5 worm cellular contexts compared by ENCODE assay signal in genomic region chrX:15375299-15375698, ce11.
A peak's percentile ranks its signal among the peaks of the same experiment; 100 is the strongest.
TF ChIP-seq lines count a peak whose summit lies in the region.

No protein-coding gene starts in this region.

TF ChIP-seq in whole organism, L1 larva, 84 proteins besides CTCF, POLR2A, EP300 and RAD21:
- TF ChIP-seq blmp-1 (tag; optimal IDR thresholded peaks at IDR 0.05; lab: Kevin White, UChicago) (peak; percentile 92), egl-27 (tag; optimal IDR thresholded peaks at IDR 0.05; lab: Kevin White, UChicago) (no peak), elt-3 (tag; optimal IDR thresholded peaks at IDR 0.05; lab: Kevin White, UChicago) (peak in 5 of 6 experiments; percentile 65 to 91 (median 81)), vab-15 (tag; optimal IDR thresholded peaks at IDR 0.05; lab: Kevin White, UChicago) (no peak), lin-14 (GFP tag; optimal IDR thresholded peaks at IDR 0.05; lab: Kevin White, UChicago) (peak; percentile 37), nhr-20 (tag; optimal IDR thresholded peaks at IDR 0.05; lab: Kevin White, UChicago) (peak; percentile 32), nhr-85 (tag; lab: Kevin White, UChicago) (peak; percentile 53)

TF ChIP-seq in whole organism, L2 larva, 48 proteins besides CTCF, POLR2A, EP300 and RAD21:
- TF ChIP-seq egl-27 (tag; optimal IDR thresholded peaks at IDR 0.05; lab: Kevin White, UChicago) (peak; percentile 63), blmp-1 (tag; optimal IDR thresholded peaks at IDR 0.05; lab: Kevin White, UChicago; ENCODE audit: insufficient read depth) (peak; percentile 59), fos-1 (tag; optimal IDR thresholded peaks at IDR 0.05; lab: Kevin White, UChicago) (peak; percentile 61), gmeb-1 (tag; optimal IDR thresholded peaks at IDR 0.05; lab: Kevin White, UChicago) (no peak), nhr-12 (tag; optimal IDR thresholded peaks at IDR 0.05; lab: Kevin White, UChicago) (no peak), nhr-21 (tag; optimal IDR thresholded peaks at IDR 0.05; lab: Kevin White, UChicago) (peak; percentile 46), sma-9 (GFP tag; optimal IDR thresholded peaks at IDR 0.05; lab: Kevin White, UChicago) (peak; percentile 72), sma-9 (tag; optimal IDR thresholded peaks at IDR 0.05; lab: Kevin White, UChicago) (no peak)

TF ChIP-seq in whole organism, L3 larva, 47 proteins besides CTCF, POLR2A, EP300 and RAD21:
- TF ChIP-seq nhr-23 (tag; optimal IDR thresholded peaks at IDR 0.05; lab: Kevin White, UChicago) (peak; percentile 79), zag-1 (tag; optimal IDR thresholded peaks at IDR 0.05; lab: Kevin White, UChicago) (no peak), elt-3 (tag; optimal IDR thresholded peaks at IDR 0.05; lab: Kevin White, UChicago) (peak; percentile 72 to 97 (median 76)), nfya-1 (tag; optimal IDR thresholded peaks at IDR 0.05; lab: Kevin White, UChicago; ENCODE audit: insufficient read depth) (peak; percentile 24), nhr-43 (tag; optimal IDR thresholded peaks at IDR 0.05; lab: Kevin White, UChicago; ENCODE audit: poor library complexity, severe bottlenecking) (peak; percentile 64), lin-15B (tag; optimal IDR thresholded peaks at IDR 0.05; lab: Kevin White, UChicago) (no peak), nhr-12 (tag; optimal IDR thresholded peaks at IDR 0.05; lab: Kevin White, UChicago) (no peak)

TF ChIP-seq in whole organism, L4 larva, 104 proteins besides CTCF, POLR2A, EP300 and RAD21 (continues in another document):
- TF ChIP-seq ctbp-1 (GFP tag; IDR thresholded peaks at IDR 0.05; lab: Robert Waterston, UW) (no peak), Y105C5A.15 (GFP tag; IDR thresholded peaks at IDR 0.05; lab: Robert Waterston, UW) (no peak), aly-2 (tag; optimal IDR thresholded peaks at IDR 0.05; lab: Kevin White, UChicago) (no peak), madf-5 (GFP tag; IDR thresholded peaks at IDR 0.05; lab: Robert Waterston, UW) (no peak), mes-2 (tag; optimal IDR thresholded peaks at IDR 0.05; lab: Kevin White, UChicago; ENCODE audit: poor library complexity, severe bottlenecking) (peak; percentile 7), snpc-1.2 (GFP tag; IDR thresholded peaks at IDR 0.05; lab: Robert Waterston, UW) (no peak), nhr-25 (tag; optimal IDR thresholded peaks at IDR 0.05; lab: Kevin White, UChicago; ENCODE audit: borderline replicate concordance, insufficient read depth) (no peak), dmd-6 (GFP tag; IDR thresholded peaks at IDR 0.05; lab: Robert Waterston, UW) (peak; percentile 24; the same call in 1 of the 2 replicates), madf-9 (GFP tag; conservative IDR thresholded peaks at IDR 0.05; lab: Robert Waterston, UW) (no peak), mxl-3 (GFP tag; optimal IDR thresholded peaks at IDR 0.05; lab: Kevin White, UChicago) (no peak), zip-11 (GFP tag; IDR thresholded peaks at IDR 0.05; lab: Robert Waterston, UW) (no peak), Y48G9A.11 (GFP tag; IDR thresholded peaks at IDR 0.05; lab: Robert Waterston, UW) (no peak), lin-15B (tag; optimal IDR thresholded peaks at IDR 0.05; lab: Kevin White, UChicago) (no peak), unc-130 (GFP tag; optimal IDR thresholded peaks at IDR 0.05; lab: Kevin White, UChicago) (no peak), ZK337.2 (GFP tag; IDR thresholded peaks at IDR 0.05; lab: Robert Waterston, UW) (no peak), arid-1 (GFP tag; conservative IDR thresholded peaks at IDR 0.05; lab: Robert Waterston, UW) (no peak), set-16 (GFP tag; IDR thresholded peaks at IDR 0.05; lab: Robert Waterston, UW) (no peak), hlh-11 (tag; optimal IDR thresholded peaks at IDR 0.05; lab: Kevin White, UChicago) (peak; percentile 35), nhr-10 (tag; optimal IDR thresholded peaks at IDR 0.05; lab: Kevin White, UChicago) (no peak), pqm-1 (tag; optimal IDR thresholded peaks at IDR 0.05; lab: Kevin White, UChicago) (peak; percentile 11), attf-4 (tag; optimal IDR thresholded peaks at IDR 0.05; lab: Kevin White, UChicago) (no peak), duxl-1 (tag; optimal IDR thresholded peaks at IDR 0.05; lab: Kevin White, UChicago; ENCODE audit: poor library complexity) (no peak), snpc-4 (tag; optimal IDR thresholded peaks at IDR 0.05; lab: Kevin White, UChicago) (no peak), ceh-32 (tag; optimal IDR thresholded peaks at IDR 0.05; lab: Kevin White, UChicago; ENCODE audit: poor library complexity) (no peak), php-3 (GFP tag; IDR thresholded peaks at IDR 0.05; lab: Robert Waterston, UW) (no peak), hif-1 (tag; optimal IDR thresholded peaks at IDR 0.05; lab: Kevin White, UChicago) (no peak), zag-1 (tag; optimal IDR thresholded peaks at IDR 0.05; lab: Kevin White, UChicago) (no peak), zfp-3 (GFP tag; conservative IDR thresholded peaks at IDR 0.05; lab: Robert Waterston, UW) (no peak), ceh-62 (tag; optimal IDR thresholded peaks at IDR 0.05; lab: Kevin White, UChicago) (no peak), ceh-20 (GFP tag; IDR thresholded peaks at IDR 0.05; lab: Robert Waterston, UW) (no peak), ces-1 (GFP tag; optimal IDR thresholded peaks at IDR 0.05; lab: Kevin White, UChicago) (no peak), spr-3 (GFP tag; optimal IDR thresholded peaks at IDR 0.05; lab: Kevin White, UChicago) (no peak), mdt-29 (GFP tag; IDR thresholded peaks at IDR 0.05; lab: Robert Waterston, UW) (no peak), nhr-48 (tag; optimal IDR thresholded peaks at IDR 0.05; lab: Kevin White, UChicago) (no peak), nhr-28 (tag; optimal IDR thresholded peaks at IDR 0.05; lab: Kevin White, UChicago) (peak; percentile 60), tra-1 (GFP tag; IDR thresholded peaks at IDR 0.05; lab: Robert Waterston, UW) (no peak), Y75B8A.6 (GFP tag; IDR thresholded peaks at IDR 0.05; lab: Robert Waterston, UW) (no peak)

TF ChIP-seq in whole organism, late embryonic, 69 proteins besides CTCF, POLR2A, EP300 and RAD21:
- TF ChIP-seq ttx-3 (tag; optimal IDR thresholded peaks at IDR 0.05; lab: Kevin White, UChicago), result no peak
- peak; percentile 12 for TF ChIP-seq elt-2 (tag; optimal IDR thresholded peaks at IDR 0.05; lab: Kevin White, UChicago)
- TF ChIP-seq ceh-6 (GFP tag; optimal IDR thresholded peaks at IDR 0.05; lab: Kevin White, UChicago), result no peak
- no peak for TF ChIP-seq pha-2 (tag; optimal IDR thresholded peaks at IDR 0.05; lab: Kevin White, UChicago)

Comparison
In these comparisons a context has a peak if more than half of its experiments do, and no peak if none do; other contexts are left out.
1. Of the 29 proteins assayed by ChIP-seq in both whole organism, L4 larva and whole organism, L1 larva: peak only in whole organism, L4 larva: nhr-28 and pqm-1; only in whole organism, L1 larva: none; in both: none; in neither: 27.